Fruit fly (Drosophila melanogaster) whole organism, embryonic: ENCODE data around the gene CG5910.

Experiments
- Atf3 ChIP-seq: fragments of 200-800 bp; sonication (Bioruptor generic); optimal IDR thresholded peaks from 3 replicates; lab custom pipeline; 2016; ENCODE audit warnings: missing biosample characterization, missing genetic modification characterization
- CG10147 ChIP-seq: fragments of 200-800 bp; sonication (Bioruptor generic); optimal IDR thresholded peaks from 2 replicates; lab custom pipeline; 2019; ENCODE audit warnings: missing biosample characterization, mild to moderate bottlenecking, missing genetic modification characterization, moderate library complexity
- CG11696 ChIP-seq: fragments of 200-800 bp; sonication (Bioruptor generic); IDR thresholded peaks from 2 replicates; pipeline ENCODE4 v1.3.6; 2022; ENCODE audit warnings: missing biosample characterization, missing genetic modification characterization
- CG11723 ChIP-seq: fragments of 200-800 bp; sonication (Bioruptor generic); optimal IDR thresholded peaks from 2 replicates; lab custom pipeline; 2017; ENCODE audit warnings: missing biosample characterization, mild to moderate bottlenecking, missing genetic modification characterization
- CG12299 ChIP-seq: fragments of 200-800 bp; sonication (Bioruptor generic); optimal IDR thresholded peaks from 2 replicates; lab custom pipeline; 2018; ENCODE audit warnings: missing biosample characterization, mild to moderate bottlenecking, missing genetic modification characterization
- CG12942 ChIP-seq: fragments of 200-800 bp; sonication (Bioruptor generic); optimal IDR thresholded peaks from 3 replicates; lab custom pipeline; 2016; ENCODE audit warnings: missing biosample characterization, missing genetic modification characterization
- CG13624 ChIP-seq: fragments of 200-800 bp; sonication (Bioruptor generic); optimal IDR thresholded peaks from 2 replicates; lab custom pipeline; 2016; ENCODE audit warnings: missing biosample characterization, missing genetic modification characterization
- CG14441 ChIP-seq: fragments of 200-800 bp; sonication (Bioruptor generic); IDR thresholded peaks from 2 replicates; pipeline ENCODE4 v1.3.6; 2022; ENCODE audit warnings: missing biosample characterization, missing genetic modification characterization
- CG1529 ChIP-seq: fragments of 200-800 bp; sonication (Bioruptor generic); optimal IDR thresholded peaks from 3 replicates; lab custom pipeline; 2018; ENCODE audit warnings: missing biosample characterization, missing genetic modification characterization
- CG15696 ChIP-seq: fragments of 200-800 bp; sonication (Bioruptor generic); optimal IDR thresholded peaks from 2 replicates; lab custom pipeline; 2019; ENCODE audit warnings: missing biosample characterization, mild to moderate bottlenecking, missing genetic modification characterization, moderate library complexity
- CG18011 ChIP-seq: fragments of 200-800 bp; sonication (Bioruptor generic); optimal IDR thresholded peaks from 2 replicates; lab custom pipeline; 2017; ENCODE audit warnings: missing biosample characterization, missing genetic modification characterization, mild to moderate bottlenecking, moderate library complexity, missing genotype
- CG31388 ChIP-seq: fragments of 200-800 bp; sonication (Bioruptor generic); optimal IDR thresholded peaks from 2 replicates; lab custom pipeline; 2016; ENCODE audit warnings: missing biosample characterization, missing genetic modification characterization
- CG5180 ChIP-seq: fragments of 200-800 bp; sonication (Bioruptor generic); optimal IDR thresholded peaks from 3 replicates; lab custom pipeline; 2017; ENCODE audit warnings: missing biosample characterization, missing genetic modification characterization, mild to moderate bottlenecking, moderate library complexity, missing genetic modification reagents
- CG5245 ChIP-seq: fragments of 200-800 bp; sonication (Bioruptor generic); optimal IDR thresholded peaks from 3 replicates; lab custom pipeline; 2016; ENCODE audit warnings: missing biosample characterization, missing genetic modification characterization
- CG6175 ChIP-seq: fragments of 200-800 bp; sonication (Bioruptor generic); IDR thresholded peaks from 3 replicates; pipeline ENCODE4 v1.3.6; 2022; ENCODE audit warnings: missing biosample characterization, missing genetic modification characterization
- CG6791 ChIP-seq: fragments of 200-800 bp; sonication (Bioruptor generic); IDR thresholded peaks from 3 replicates; pipeline ENCODE4 v1.3.6; 2022; ENCODE audit warnings: missing biosample characterization, missing genetic modification characterization; ENCODE audit not compliant: partially characterized antibody
- CG6813 ChIP-seq: fragments of 200-800 bp; sonication (Bioruptor generic); optimal IDR thresholded peaks from 2 replicates; lab custom pipeline; 2017; ENCODE audit warnings: missing biosample characterization, missing genetic modification characterization, mild to moderate bottlenecking, moderate library complexity, missing genetic modification reagents
- CG6854 ChIP-seq: fragments of 200-800 bp; sonication (Bioruptor generic); optimal IDR thresholded peaks from 3 replicates; lab custom pipeline; 2017; ENCODE audit warnings: missing biosample characterization, mild to moderate bottlenecking, missing genetic modification characterization
- CG7556 ChIP-seq: fragments of 200-800 bp; sonication (Bioruptor generic); optimal IDR thresholded peaks from 2 replicates; lab custom pipeline; 2017; ENCODE audit warnings: missing biosample characterization, mild to moderate bottlenecking, missing genetic modification characterization
- Chrac-16 ChIP-seq: fragments of 200-800 bp; sonication (Bioruptor generic); optimal IDR thresholded peaks from 3 replicates; lab custom pipeline; 2016; ENCODE audit warnings: missing biosample characterization, missing genetic modification characterization
- CrebB ChIP-seq: fragments of 200-800 bp; sonication (Bioruptor generic); optimal IDR thresholded peaks from 3 replicates; lab custom pipeline; 2018; ENCODE audit warnings: missing biosample characterization, mild to moderate bottlenecking, missing genetic modification characterization
- D19A ChIP-seq: fragments of 200-800 bp; optimal IDR thresholded peaks from 3 replicates; lab custom pipeline; 2019; ENCODE audit warnings: missing biosample characterization, mild to moderate bottlenecking, missing genetic modification characterization, moderate library complexity
- Deaf1 ChIP-seq: fragments of 200-800 bp; optimal IDR thresholded peaks from 3 replicates; lab custom pipeline; 2019; ENCODE audit warnings: missing biosample characterization, mild to moderate bottlenecking, missing genetic modification characterization, moderate library complexity
- Jarid2 ChIP-seq: fragments of 200-800 bp; sonication (Bioruptor generic); optimal IDR thresholded peaks from 3 replicates; lab custom pipeline; 2017; ENCODE audit warnings: mild to moderate bottlenecking, missing biosample characterization, missing genetic modification reagents, missing genetic modification characterization
- Lhr ChIP-seq: fragments of 200-800 bp; sonication (Bioruptor generic); optimal IDR thresholded peaks from 3 replicates; lab custom pipeline; 2017; ENCODE audit warnings: mild to moderate bottlenecking, missing biosample characterization, missing genetic modification reagents, missing genetic modification characterization
- Meics ChIP-seq: fragments of 200-800 bp; sonication (Bioruptor generic); optimal IDR thresholded peaks from 2 replicates; lab custom pipeline; 2017; ENCODE audit warnings: missing biosample characterization, mild to moderate bottlenecking, missing genetic modification characterization
- NK7.1 ChIP-seq: fragments of 200-800 bp; sonication (Bioruptor generic); optimal IDR thresholded peaks from 3 replicates; lab custom pipeline; 2016; ENCODE audit warnings: missing biosample characterization, missing genetic modification characterization
- Poxn ChIP-seq: fragments of 200-800 bp; sonication (Bioruptor generic); IDR thresholded peaks from 2 replicates; pipeline ENCODE4 v1.3.6; 2022; ENCODE audit warnings: missing biosample characterization, missing genetic modification characterization
- cato ChIP-seq: fragments of 200-800 bp; sonication (Bioruptor generic); optimal IDR thresholded peaks from 2 replicates; lab custom pipeline; 2016; ENCODE audit warnings: missing biosample characterization, missing genetic modification characterization, borderline replicate concordance
- chn ChIP-seq: fragments of 200-800 bp; sonication (Bioruptor generic); optimal IDR thresholded peaks from 2 replicates; lab custom pipeline; 2016; ENCODE audit warnings: missing biosample characterization, missing genetic modification characterization
- fd102C ChIP-seq: fragments of 200-800 bp; sonication (Bioruptor generic); optimal IDR thresholded peaks from 2 replicates; lab custom pipeline; 2018; ENCODE audit warnings: missing biosample characterization, mild to moderate bottlenecking, missing genetic modification characterization, moderate library complexity
- gem ChIP-seq: fragments of 200-800 bp; sonication (Bioruptor generic); optimal IDR thresholded peaks from 2 replicates; lab custom pipeline; 2019; ENCODE audit warnings: missing biosample characterization, mild to moderate bottlenecking, missing genetic modification characterization, moderate library complexity
- hb ChIP-seq: fragments of 200-800 bp; sonication (Bioruptor generic); IDR thresholded peaks from 3 replicates; pipeline ENCODE4 v1.3.6; 2022; ENCODE audit warnings: missing biosample characterization, missing genetic modification characterization; ENCODE audit not compliant: partially characterized antibody
- hbn ChIP-seq: fragments of 200-800 bp; sonication (Bioruptor generic); IDR thresholded peaks from 2 replicates; pipeline ENCODE4 v1.3.6; 2022; ENCODE audit warnings: missing biosample characterization, missing genetic modification characterization; ENCODE audit not compliant: partially characterized antibody
- hkb ChIP-seq, 2 experiments: fragments of 200-800 bp in 1 of 2; fragments of >200 bp in 1 of 2; sonication (Bioruptor generic) in 1 of 2; IDR thresholded peaks in 1 of 2; optimal IDR thresholded peaks in 1 of 2; 2 replicates each; pipeline versions ENCODE4 v1.3.6 to Lab custom; 2017 to 2022; ENCODE audit warnings: missing biosample characterization in 1 of 2, missing genetic modification characterization in 1 of 2
- ind ChIP-seq: fragments of 200-800 bp; sonication (Bioruptor generic); optimal IDR thresholded peaks from 3 replicates; lab custom pipeline; 2016; ENCODE audit warnings: missing biosample characterization, missing genetic modification characterization
- jigr1 ChIP-seq: fragments of 200-800 bp; sonication (Bioruptor generic); IDR thresholded peaks from 3 replicates; pipeline ENCODE4 v1.3.6; 2022; ENCODE audit warnings: missing biosample characterization, missing genetic modification characterization
- nom ChIP-seq: fragments of 200-800 bp; sonication (Bioruptor generic); optimal IDR thresholded peaks from 2 replicates; lab custom pipeline; 2017; ENCODE audit warnings: missing biosample characterization, missing genetic modification characterization, mild to moderate bottlenecking, moderate library complexity, missing genetic modification reagents
- peb ChIP-seq: fragments of 200-800 bp; sonication (Bioruptor generic); IDR thresholded peaks from 2 replicates; pipeline ENCODE4 v1.3.6; 2022; ENCODE audit warnings: missing biosample characterization, missing genetic modification characterization
- prd ChIP-seq, 3 experiments: fragments of >200 bp in 2 of 3; fragments of 200-800 bp in 1 of 3; sonication (Bioruptor generic) in 1 of 3; optimal IDR thresholded peaks in 2 of 3; IDR thresholded peaks in 1 of 3; 2 replicates in 2 of 3; 3 replicates in 1 of 3; pipeline versions ENCODE4 v1.3.6 to Lab custom; 2017 to 2022; ENCODE audit warnings: missing biosample characterization in 1 of 3, missing genetic modification characterization in 1 of 3
- pzg ChIP-seq: fragments of 200-800 bp; sonication (Bioruptor generic); optimal IDR thresholded peaks from 3 replicates; lab custom pipeline; 2018; ENCODE audit warnings: missing biosample characterization, mild to moderate bottlenecking, missing genetic modification characterization, moderate library complexity
- sima ChIP-seq: fragments of 200-800 bp; sonication (Bioruptor generic); optimal IDR thresholded peaks from 2 replicates; lab custom pipeline; 2016; ENCODE audit warnings: missing biosample characterization, missing genetic modification characterization
- sisA ChIP-seq: fragments of 200-800 bp; sonication (Bioruptor generic); IDR thresholded peaks from 2 replicates; pipeline ENCODE4 v1.3.6; 2022; ENCODE audit warnings: missing biosample characterization, missing genetic modification characterization
- tll ChIP-seq, 2 experiments: fragments of 200-800 bp in 1 of 2; fragments of >200 bp in 1 of 2; sonication (Bioruptor generic) in 1 of 2; optimal IDR thresholded peaks; 2 replicates each; lab custom pipeline; 2017 to 2019; ENCODE audit warnings: missing biosample characterization in 2 of 2, missing genetic modification characterization in 2 of 2, mild to moderate bottlenecking in 1 of 2, moderate library complexity in 1 of 2
- trem ChIP-seq: fragments of 200-800 bp; optimal IDR thresholded peaks from 3 replicates; lab custom pipeline; 2019; ENCODE audit warnings: missing biosample characterization, mild to moderate bottlenecking, missing genetic modification characterization, moderate library complexity
- zf30C ChIP-seq: fragments of 200-800 bp; sonication (Bioruptor generic); optimal IDR thresholded peaks from 3 replicates; lab custom pipeline; 2018; ENCODE audit warnings: missing biosample characterization, mild to moderate bottlenecking, missing genetic modification characterization

CG5910 gene

DNA sequence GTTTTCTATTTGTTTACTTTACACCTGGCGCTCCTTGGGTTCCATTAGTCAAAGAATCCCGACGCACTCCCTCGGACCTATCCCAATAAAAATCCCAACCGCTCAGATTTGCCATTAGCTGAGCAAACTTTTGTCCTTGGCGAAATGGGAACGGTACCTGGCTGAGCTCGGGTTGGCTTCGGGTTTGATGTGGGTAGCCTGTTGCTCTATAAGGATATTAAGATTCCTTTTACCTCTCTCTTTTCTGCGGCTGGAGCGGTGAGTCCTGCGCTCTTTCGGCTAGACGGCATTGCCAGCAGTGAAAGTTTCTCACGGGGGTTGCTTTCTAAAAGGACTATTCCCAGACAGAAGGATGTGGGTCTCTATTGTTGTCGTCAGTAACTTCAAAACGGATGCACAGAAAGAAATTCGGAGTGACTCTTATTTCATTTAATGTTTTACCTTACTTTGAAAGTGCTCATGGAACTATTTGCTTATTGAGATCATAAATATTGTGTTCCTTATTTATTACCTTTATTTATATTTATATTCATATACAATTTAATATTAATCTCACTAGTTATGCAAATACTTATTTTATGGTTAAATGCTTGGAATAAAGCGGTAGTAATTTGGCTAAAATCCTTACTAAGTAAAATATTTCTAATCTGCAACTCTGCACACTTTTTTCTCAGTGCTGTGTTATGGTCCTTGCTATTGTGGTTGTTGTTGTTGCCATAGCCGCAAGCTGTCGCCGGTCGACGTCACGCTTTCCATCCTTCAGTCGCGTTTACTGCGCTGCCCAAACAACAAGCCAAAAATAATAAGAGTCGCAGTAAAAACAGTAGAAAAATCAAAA lies at the start of gene CG5910 (continued):
- TF ChIP-seq hbn = no peak
- no peak for TF ChIP-seq sima (GFP tag; lab: Kevin White, UChicago)
- peak; percentile 96 for TF ChIP-seq CG10147 (GFP tag; lab: Kevin White, UChicago)
- no peak for TF ChIP-seq CG6175 (GFP tag; lab: Robert Waterston, UW)
- TF ChIP-seq Jarid2 (GFP tag; lab: Kevin White, UChicago) = peak; percentile 63
- TF ChIP-seq CG6854 = peak; percentile 89
- 0 out of 2 replicates have a peak, but pooled peaks have one; percentile 18 for TF ChIP-seq Poxn (GFP tag; lab: Robert Waterston, UW)
- no peak for TF ChIP-seq CG6791 (GFP tag; lab: Robert Waterston, UW)
- no peak for TF ChIP-seq pzg (GFP tag; lab: Kevin White, UChicago)
- TF ChIP-seq Chrac-16 (GFP tag; lab: Kevin White, UChicago) = peak; percentile 78
- peak; percentile 71 for TF ChIP-seq CG11723
- peak; percentile 68 for TF ChIP-seq CG1529 (GFP tag; lab: Kevin White, UChicago)
- TF ChIP-seq fd102C (GFP tag; lab: Kevin White, UChicago) = no peak
- peak; percentile 81 for TF ChIP-seq CrebB (tag; lab: Kevin White, UChicago)
- TF ChIP-seq D19A (tag; lab: Kevin White, UChicago) = peak; percentile 91
- peak; percentile 16 for TF ChIP-seq CG13624 (GFP tag; lab: Kevin White, UChicago)
- TF ChIP-seq Deaf1 (tag; lab: Kevin White, UChicago) = peak; percentile 88
- TF ChIP-seq jigr1 = peak; percentile 61; the same call in 1 of the 3 replicates
- peak; percentile 78 for TF ChIP-seq CG5180 (GFP tag; lab: Kevin White, UChicago)
- TF ChIP-seq Atf3 = peak; percentile 1
- TF ChIP-seq hkb (optimal IDR thresholded peaks at IDR 0.05; lab: Kevin White, UChicago) = no peak
- peak; percentile 84 for TF ChIP-seq hkb (GFP tag; IDR thresholded peaks at IDR 0.05; lab: Robert Waterston, UW)
- no peak for TF ChIP-seq NK7.1 (GFP tag; lab: Kevin White, UChicago)
- TF ChIP-seq prd (optimal IDR thresholded peaks at IDR 0.05; lab: Kevin White, UChicago) = no peak
- TF ChIP-seq prd (GFP tag; IDR thresholded peaks at IDR 0.05; lab: Robert Waterston, UW) = peak; percentile 82
- TF ChIP-seq CG31388 (GFP tag; lab: Kevin White, UChicago) = peak; percentile 70
- no peak for TF ChIP-seq chn (GFP tag; lab: Kevin White, UChicago)
- peak; percentile 88 for TF ChIP-seq ind (GFP tag; lab: Kevin White, UChicago)
- peak; percentile 87 for TF ChIP-seq CG6813 (GFP tag; lab: Kevin White, UChicago)
- peak; percentile 96 for TF ChIP-seq gem
- peak; percentile 87 for TF ChIP-seq CG12299 (tag; lab: Kevin White, UChicago)
- peak; percentile 94 for TF ChIP-seq Meics (GFP tag; lab: Kevin White, UChicago)
- peak; percentile 84 for TF ChIP-seq CG15696
- peak; percentile 87 for TF ChIP-seq zf30C (GFP tag; lab: Kevin White, UChicago)
- peak; percentile 50; the same call in 1 of the 2 replicates for TF ChIP-seq peb (GFP tag; lab: Robert Waterston, UW)
- peak; percentile 62 for TF ChIP-seq CG5245 (GFP tag; lab: Kevin White, UChicago)
- peak; percentile 72 for TF ChIP-seq CG14441
- peak; percentile 89 for TF ChIP-seq trem
- peak; percentile 40 for TF ChIP-seq nom
- no peak for TF ChIP-seq tll (GFP tag; optimal IDR thresholded peaks at IDR 0.05; lab: Kevin White, UChicago)
- TF ChIP-seq sisA (GFP tag; lab: Robert Waterston, UW) = peak; percentile 84
- TF ChIP-seq hb (GFP tag; lab: Robert Waterston, UW) = no peak
- peak; percentile 48 for TF ChIP-seq Lhr (GFP tag; lab: Kevin White, UChicago)
- peak; percentile 96 for TF ChIP-seq CG7556 (GFP tag; lab: Kevin White, UChicago)
- TF ChIP-seq cato (GFP tag; lab: Kevin White, UChicago) = peak; percentile 45
- peak; percentile 67 for TF ChIP-seq CG12942 (GFP tag; lab: Kevin White, UChicago)
- peak; percentile 36 for TF ChIP-seq CG18011 (GFP tag; lab: Kevin White, UChicago)
- TF ChIP-seq CG11696 (GFP tag; lab: Robert Waterston, UW) = peak; percentile 66; the same call in 1 of the 2 replicates
